Fruit fly (Drosophila melanogaster) S2 (cell line): ENCODE results near the gene EMC3.

Experiments
- CG8478 ChIP-seq: fragments of >200 bp; optimal IDR thresholded peaks from 2 replicates; lab custom pipeline; 2018
- CTCF ChIP-seq, 2 experiments: fragments of >200 bp; optimal IDR thresholded peaks; 2 replicates each; lab custom pipeline; 2018

dm6 chr2L:10769708-10770107, 37.5 kb upstream of the EMC3 start, which contains the start of gene CG6724:
- TF ChIP-seq CG8478 (lab: Kevin White, UChicago) (no peak), CTCF (optimal IDR thresholded peaks at IDR 0.05; lab: Kevin White, UChicago) (no peak)
